Fruit fly (Drosophila melanogaster): ENCODE measurements around the gene Or85b.

DNA sequence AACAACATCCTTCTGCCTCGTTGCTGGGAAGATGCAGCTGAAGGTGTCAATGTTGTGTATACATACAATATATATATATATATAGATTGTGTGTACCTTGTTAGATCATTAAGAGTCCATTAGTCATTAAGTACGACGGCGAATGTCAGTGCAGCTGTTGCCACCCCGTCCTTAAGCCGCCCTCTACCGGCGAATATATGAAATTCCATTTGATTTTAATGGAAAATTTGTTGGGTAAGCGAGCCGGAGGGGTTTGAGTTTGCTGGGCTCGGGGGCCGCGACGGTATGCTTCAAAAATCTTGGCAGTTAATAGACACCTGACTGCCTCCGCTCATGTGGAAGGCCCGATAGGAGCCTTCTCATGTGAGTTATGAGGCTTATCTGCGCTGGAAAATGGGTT lies 26.6 kb downstream of the Or85b start:
- TF ChIP-seq psq (optimal IDR thresholded peaks at IDR 0.05): no peak
- no peak for TF ChIP-seq insv (optimal IDR thresholded peaks at IDR 0.05)
- no peak for TF ChIP-seq Sin3A (optimal IDR thresholded peaks at IDR 0.05)
- TF ChIP-seq h (optimal IDR thresholded peaks at IDR 0.05): no peak
- TF ChIP-seq Myc (optimal IDR thresholded peaks at IDR 0.05): no peak
- TF ChIP-seq ttk (optimal IDR thresholded peaks at IDR 0.05): no peak

Data from Kc167 (cell line).